Fruit fly (Drosophila melanogaster): ENCODE results near the gene CG11986.

dm6 chr3R:8980776-8981165, 34.5 kb upstream of the CG11986 start, which contains the start of gene CAHbeta:
- no peak for TF ChIP-seq h (optimal IDR thresholded peaks at IDR 0.05)
- no peak for TF ChIP-seq insv (optimal IDR thresholded peaks at IDR 0.05)
